Worm (Caenorhabditis elegans): ENCODE results near the gene T27E7.5.

- TF ChIP-seq madf-8 (GFP tag; conservative IDR thresholded peaks at IDR 0.05) (no peak), ama-1 (optimal IDR thresholded peaks at IDR 0.05) (no peak), ama-1 (GFP tag; optimal IDR thresholded peaks at IDR 0.05) (no peak), efl-1 (GFP tag; optimal IDR thresholded peaks at IDR 0.05) (no peak), die-1 (tag; optimal IDR thresholded peaks at IDR 0.05) (no peak), sptf-2 (GFP tag; optimal IDR thresholded peaks at IDR 0.05) (no peak), ceh-79 (tag; optimal IDR thresholded peaks at IDR 0.05) (no peak), lsl-1 (GFP tag; optimal IDR thresholded peaks at IDR 0.05) (no peak)
These were observed 30.0 kb upstream of the T27E7.5 start for ce11 chrIV:14506995-14507394.

Measured in whole organism, young adult.